Worm (Caenorhabditis elegans) whole organism, mixed stage, embryonic: ENCODE measurements around the gene gst-12.

Experiments
- blmp-1 ChIP-seq: fragments of 150-350 bp; optimal IDR thresholded peaks from 2 replicates; lab custom pipeline; 2014; ENCODE audit warnings: missing biosample characterization, missing genetic modification characterization
- ceh-83 ChIP-seq: fragments of 200-800 bp; sonication (Bioruptor generic); optimal IDR thresholded peaks from 2 replicates; lab custom pipeline; 2018; ENCODE audit warnings: mild to moderate bottlenecking, missing genetic modification characterization, missing compliant biosample characterization
- lin-13 ChIP-seq: fragments of 150-350 bp; optimal IDR thresholded peaks from 2 replicates; lab custom pipeline; 2014; ENCODE audit warnings: missing biosample characterization, missing genetic modification characterization

DNA sequence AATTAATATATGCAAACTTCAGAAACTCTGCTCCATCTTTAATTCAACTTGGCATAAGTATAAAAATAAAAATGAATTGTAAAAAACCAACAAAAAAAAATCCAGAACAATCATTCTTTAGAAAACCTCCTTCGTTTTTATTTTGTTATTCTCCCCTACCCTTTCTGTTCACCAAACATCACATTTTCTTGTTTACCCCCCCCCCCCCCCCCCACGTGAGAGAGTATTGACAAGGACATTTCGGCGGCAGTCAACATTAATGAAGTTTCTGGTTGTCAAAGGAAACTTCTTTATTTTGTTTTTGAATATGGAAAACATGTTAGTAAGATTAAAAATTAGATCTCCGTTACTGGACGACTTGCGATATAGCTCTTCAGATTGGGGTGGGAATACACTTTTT is 3.3 kb downstream of the gst-12 start:
- TF ChIP-seq blmp-1 (tag; lab: Kevin White, UChicago) (no peak), lin-13 (tag; lab: Kevin White, UChicago) (no peak), ceh-83 (GFP tag; lab: Kevin White, UChicago) (no peak)
